Worm (Caenorhabditis elegans): ENCODE results near the gene Y43F4B.10.
"Not testable (repeated sequence)": the region's sequence is repeated elsewhere in the genome, so short reads cannot be mapped to it uniquely, and the experiment has no call there.

DNA sequence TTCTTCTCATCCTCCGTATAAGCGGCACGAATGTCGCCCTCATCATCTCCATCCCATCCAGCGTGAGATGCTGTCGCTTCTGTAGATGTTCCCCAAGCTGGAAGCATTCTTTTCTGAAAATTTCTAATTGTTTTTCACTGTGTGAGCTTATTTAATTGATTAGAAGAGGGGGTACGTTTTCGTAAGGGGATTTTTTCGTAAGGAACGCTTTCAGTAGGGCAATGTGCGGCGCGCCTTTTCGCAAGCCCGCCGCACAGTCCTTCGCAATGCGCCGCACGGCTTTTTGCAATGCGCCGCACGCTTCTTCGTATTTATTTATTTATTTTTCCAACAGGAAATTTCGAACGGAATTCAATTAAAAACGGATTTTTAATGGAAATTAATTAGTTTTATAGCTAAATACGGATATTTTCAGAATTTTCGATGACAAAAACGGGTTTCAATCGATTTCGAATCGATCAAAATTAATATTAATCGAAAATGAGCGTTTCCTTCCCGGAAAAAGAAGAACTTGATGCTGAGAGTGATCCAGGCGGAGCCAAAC lies 20.8 kb upstream of the Y43F4B.10 start, which contains the start of gene set-25:
- TF ChIP-seq lin-13 (tag; optimal IDR thresholded peaks at IDR 0.05); blmp-1 (tag; optimal IDR thresholded peaks at IDR 0.05); snpc-4 (tag; optimal IDR thresholded peaks at IDR 0.05); nhr-76 (tag; optimal IDR thresholded peaks at IDR 0.05); mep-1 (tag; optimal IDR thresholded peaks at IDR 0.05); lsy-2 (tag; optimal IDR thresholded peaks at IDR 0.05); flh-1 (GFP tag; optimal IDR thresholded peaks at IDR 0.05); unc-62 (GFP tag; optimal IDR thresholded peaks at IDR 0.05); nhr-12 (tag; optimal IDR thresholded peaks at IDR 0.05): not testable (repeated sequence)

Measured in whole organism, mixed stage, embryonic.